Worm (Caenorhabditis elegans) whole organism, L1 larva: ENCODE results near the gene F29A7.4.

Experiments used
- C16A3.4 ChIP-seq: fragments of 150-350 bp; optimal IDR thresholded peaks from 2 replicates; lab custom pipeline; 2014; ENCODE audit warnings: missing biosample characterization, missing genetic modification characterization
- Y116A8C.19 ChIP-seq: sonication (generic microtip); optimal IDR thresholded peaks from 2 replicates; lab custom pipeline; 2016; ENCODE audit warnings: missing compliant biosample characterization, missing genetic modification characterization, borderline replicate concordance
- alr-1 ChIP-seq: fragments of 200-800 bp; sonication (Bioruptor generic); optimal IDR thresholded peaks from 2 replicates; lab custom pipeline; 2018; ENCODE audit warnings: borderline replicate concordance, mild to moderate bottlenecking, missing genetic modification characterization, missing compliant biosample characterization
- ama-1 ChIP-seq: fragments of 150-350 bp; optimal IDR thresholded peaks from 2 replicates; lab custom pipeline; 2014
- blmp-1 ChIP-seq: fragments of 150-350 bp; optimal IDR thresholded peaks from 2 replicates; lab custom pipeline; 2014; ENCODE audit warnings: missing biosample characterization, missing genetic modification characterization
- ceh-88 ChIP-seq: fragments of 200-800 bp; sonication (Bioruptor generic); IDR thresholded peaks from 2 replicates; pipeline ENCODE4 v1.3.6; 2022; ENCODE audit warnings: missing genetic modification characterization, missing compliant biosample characterization
- ces-1 ChIP-seq: fragments of 150-350 bp; optimal IDR thresholded peaks from 2 replicates; lab custom pipeline; 2014; ENCODE audit warnings: missing biosample characterization, missing genetic modification reagents, missing genetic modification characterization
- dpl-1 ChIP-seq, 3 experiments: fragments of 150-350 bp in 2 of 3; sonication (generic microtip) in 1 of 3; optimal IDR thresholded peaks; 2 replicates each; lab custom pipeline; 2014 to 2017; ENCODE audit warnings: missing biosample characterization in 3 of 3, missing genetic modification characterization in 3 of 3, missing genetic modification reagents in 3 of 3
- efl-1 ChIP-seq, 4 experiments: fragments of 150-350 bp; optimal IDR thresholded peaks in 3 of 4; peaks in 1 of 4; 1 replicate in 1 of 4; 2 replicates in 3 of 4; lab custom pipeline; 2014; ENCODE audit warnings: missing biosample characterization in 2 of 4, missing genetic modification characterization in 2 of 4, missing genetic modification reagents in 2 of 4
- efl-3 ChIP-seq: fragments of 200-800 bp; sonication (Bioruptor generic); optimal IDR thresholded peaks from 2 replicates; lab custom pipeline; 2018; ENCODE audit warnings: mild to moderate bottlenecking, missing genetic modification characterization, missing compliant biosample characterization
- egl-27 ChIP-seq, 2 experiments: fragments of 150-350 bp in 1 of 2; sonication (generic microtip); optimal IDR thresholded peaks; 3 replicates each; lab custom pipeline; 2017 to 2018; ENCODE audit warnings: missing biosample characterization in 2 of 2, missing genetic modification characterization in 2 of 2, missing genetic modification reagents in 2 of 2
- ets-5 ChIP-seq: fragments of 200-800 bp; sonication (Bioruptor generic); IDR thresholded peaks from 2 replicates; pipeline ENCODE4 v1.3.6; 2022; ENCODE audit warnings: missing genetic modification characterization, missing compliant biosample characterization
- fkh-4 ChIP-seq: sonication (generic microtip); optimal IDR thresholded peaks from 2 replicates; lab custom pipeline; 2016; ENCODE audit warnings: missing compliant biosample characterization, missing genetic modification characterization, borderline replicate concordance
- fos-1 ChIP-seq: fragments of 150-350 bp; optimal IDR thresholded peaks from 2 replicates; lab custom pipeline; 2014; ENCODE audit warnings: missing biosample characterization, missing genetic modification characterization
- grh-1 ChIP-seq: fragments of 200-800 bp; sonication (Bioruptor generic); IDR thresholded peaks from 2 replicates; pipeline ENCODE4 v1.3.6; 2022; ENCODE audit warnings: missing genetic modification reagents, missing genetic modification characterization, missing compliant biosample characterization
- hpl-2 ChIP-seq: fragments of 150-350 bp; optimal IDR thresholded peaks from 2 replicates; lab custom pipeline; 2014; ENCODE audit warnings: missing biosample characterization, missing genetic modification reagents, missing genetic modification characterization
- isw-1 ChIP-seq: fragments of 200-800 bp; sonication (Bioruptor generic); IDR thresholded peaks from 2 replicates; pipeline ENCODE4 v1.3.6; 2022; ENCODE audit warnings: missing genetic modification characterization, missing compliant biosample characterization
- lsy-2 ChIP-seq, 2 experiments: fragments of 150-350 bp; optimal IDR thresholded peaks; 2 replicates each; lab custom pipeline; 2014; ENCODE audit warnings: missing biosample characterization in 2 of 2, missing genetic modification characterization in 2 of 2
- mef-2 ChIP-seq: fragments of 150-350 bp; optimal IDR thresholded peaks from 2 replicates; lab custom pipeline; 2014; ENCODE audit warnings: missing biosample characterization, missing genetic modification characterization
- nhr-11 ChIP-seq: fragments of 150-350 bp; optimal IDR thresholded peaks from 2 replicates; lab custom pipeline; 2014; ENCODE audit warnings: missing biosample characterization, missing genetic modification characterization
- nhr-12 ChIP-seq: sonication (generic microtip); optimal IDR thresholded peaks from 2 replicates; lab custom pipeline; 2017; ENCODE audit warnings: missing biosample characterization, missing genetic modification characterization
- nhr-20 ChIP-seq: sonication (generic microtip); optimal IDR thresholded peaks from 2 replicates; lab custom pipeline; 2016; ENCODE audit warnings: mild to moderate bottlenecking, missing genetic modification characterization, missing compliant biosample characterization
- nhr-237 ChIP-seq: fragments of 150-350 bp; optimal IDR thresholded peaks from 2 replicates; lab custom pipeline; 2014; ENCODE audit warnings: missing biosample characterization, missing genetic modification characterization
- nhr-28 ChIP-seq: fragments of 150-350 bp; optimal IDR thresholded peaks from 2 replicates; lab custom pipeline; 2014; ENCODE audit warnings: missing biosample characterization, missing genetic modification characterization
- nhr-71 ChIP-seq: sonication (generic microtip); optimal IDR thresholded peaks from 2 replicates; lab custom pipeline; 2016; ENCODE audit warnings: mild to moderate bottlenecking, missing genetic modification characterization, moderate library complexity, missing compliant biosample characterization
- pag-3 ChIP-seq: sonication (generic microtip); optimal IDR thresholded peaks from 2 replicates; lab custom pipeline; 2017; ENCODE audit warnings: missing genetic modification characterization, mild to moderate bottlenecking, missing compliant biosample characterization, antibody characterized with exemption, borderline replicate concordance; ENCODE audit not compliant: insufficient read depth
- pax-3 ChIP-seq: fragments of 200-800 bp; sonication (Bioruptor generic); optimal IDR thresholded peaks from 2 replicates; lab custom pipeline; 2018; ENCODE audit warnings: mild to moderate bottlenecking, missing genetic modification characterization, moderate library complexity, missing compliant biosample characterization
- pqm-1 ChIP-seq: sonication (generic microtip); optimal IDR thresholded peaks from 3 replicates; lab custom pipeline; 2017; ENCODE audit warnings: missing biosample characterization, missing genetic modification characterization
- rnt-1 ChIP-seq: sonication (generic microtip); optimal IDR thresholded peaks from 2 replicates; lab custom pipeline; 2016; ENCODE audit warnings: mild to moderate bottlenecking, missing genetic modification characterization, moderate library complexity, missing compliant biosample characterization
- skn-1 ChIP-seq: fragments of 150-350 bp; optimal IDR thresholded peaks from 2 replicates; lab custom pipeline; 2014; ENCODE audit warnings: missing biosample characterization, missing genetic modification characterization
- snu-23 ChIP-seq: sonication (generic microtip); optimal IDR thresholded peaks from 2 replicates; lab custom pipeline; 2016; ENCODE audit warnings: missing genetic modification characterization, missing compliant biosample characterization
- sptf-1 ChIP-seq: fragments of 150-350 bp; optimal IDR thresholded peaks from 2 replicates; lab custom pipeline; 2014; ENCODE audit warnings: missing biosample characterization, missing genetic modification characterization
- sup-37 ChIP-seq: fragments of 200-800 bp; sonication (Bioruptor generic); optimal IDR thresholded peaks from 2 replicates; lab custom pipeline; 2018; ENCODE audit warnings: mild to moderate bottlenecking, missing genetic modification characterization, missing compliant biosample characterization
- swsn-7 ChIP-seq: sonication (generic microtip); optimal IDR thresholded peaks from 2 replicates; lab custom pipeline; 2016; ENCODE audit warnings: missing genetic modification characterization, missing compliant biosample characterization
- unc-30 ChIP-seq: sonication (generic microtip); optimal IDR thresholded peaks from 2 replicates; lab custom pipeline; 2017; ENCODE audit warnings: missing biosample characterization, missing genetic modification characterization
- unc-86 ChIP-seq: sonication (generic microtip); optimal IDR thresholded peaks from 2 replicates; lab custom pipeline; 2016; ENCODE audit warnings: missing genetic modification characterization, missing compliant biosample characterization
- unc-98 ChIP-seq: fragments of 200-800 bp; sonication (Bioruptor generic); IDR thresholded peaks from 2 replicates; pipeline ENCODE4 v1.3.6; 2022; ENCODE audit warnings: missing genetic modification characterization, missing compliant biosample characterization
- vab-15 ChIP-seq: sonication (generic microtip); optimal IDR thresholded peaks from 2 replicates; lab custom pipeline; 2017; ENCODE audit warnings: missing genotype, mild to moderate bottlenecking, missing genetic modification characterization, missing compliant biosample characterization
- xbp-1 ChIP-seq: sonication (generic microtip); optimal IDR thresholded peaks from 2 replicates; lab custom pipeline; 2016; ENCODE audit warnings: missing genetic modification characterization, missing compliant biosample characterization
- ztf-11 ChIP-seq, 2 experiments: sonication (generic microtip); optimal IDR thresholded peaks; 2 replicates each; lab custom pipeline; 2016 to 2017; ENCODE audit warnings: missing genetic modification characterization in 2 of 2, missing biosample characterization in 1 of 2, missing compliant biosample characterization in 1 of 2

F29A7.4 gene

ce11 chrII:2752536-2752935 lies 2.7 kb downstream of the F29A7.4 start, which contains the start of gene F29A7.6 (continued):
- peak in 1 of 2 experiments; percentile 83 for TF ChIP-seq ztf-11 (tag; optimal IDR thresholded peaks at IDR 0.05; lab: Kevin White, UChicago)
- no peak for TF ChIP-seq nhr-237
- peak; percentile 66 for TF ChIP-seq nhr-20 (tag; lab: Kevin White, UChicago)
- peak; percentile 67 for TF ChIP-seq xbp-1 (tag; lab: Kevin White, UChicago)
- TF ChIP-seq grh-1: 0 out of 2 replicates have a peak, but pooled peaks have one; percentile 19
- TF ChIP-seq unc-30 (tag; lab: Kevin White, UChicago): no peak
- peak; percentile 14 to 72 (median 69) for TF ChIP-seq dpl-1 (GFP tag; optimal IDR thresholded peaks at IDR 0.05; lab: Kevin White, UChicago)
- TF ChIP-seq pag-3 (tag; lab: Kevin White, UChicago): no peak
- no peak for TF ChIP-seq nhr-12
- no peak for TF ChIP-seq nhr-11
- TF ChIP-seq skn-1 (tag; lab: Kevin White, UChicago): peak; percentile 41
- TF ChIP-seq snu-23: peak; percentile 63
- TF ChIP-seq egl-27 (tag; optimal IDR thresholded peaks at IDR 0.05; lab: Kevin White, UChicago): no peak

- TF ChIP-seq pax-3 (no peak), swsn-7 (tag; lab: Kevin White, UChicago) (no peak), fos-1 (tag; lab: Kevin White, UChicago) (no peak), pqm-1 (tag; lab: Kevin White, UChicago) (no peak), hpl-2 (GFP tag; lab: Kevin White, UChicago) (no peak), alr-1 (no peak), ceh-88 (GFP tag; lab: Robert Waterston, UW) (no peak)
Measured at ce11 chrII:2752999-2753398, 3.2 kb downstream of the F29A7.4 start, which contains the start of gene F29A7.3. TSS of gene F29A7.3 (plus strand) at chrII:2753299.

ce11 chrII:2754595-2754994 lies 4.8 kb downstream of the F29A7.4 start:
- TF ChIP-seq ama-1 (lab: Kevin White, UChicago) (no peak), mef-2 (tag; lab: Kevin White, UChicago) (no peak), snu-23 (no peak), ces-1 (no peak), sptf-1 (tag; lab: Kevin White, UChicago) (no peak), vab-15 (tag; lab: Kevin White, UChicago) (no peak), nhr-28 (no peak), fkh-4 (tag; lab: Kevin White, UChicago) (no peak), lsy-2 (tag; optimal IDR thresholded peaks at IDR 0.05; lab: Kevin White, UChicago) (no peak), C16A3.4 (tag; lab: Kevin White, UChicago) (no peak), efl-3 (GFP tag; lab: Kevin White, UChicago) (no peak), rnt-1 (no peak), pag-3 (tag; lab: Kevin White, UChicago) (no peak)

ce11 chrII:2756351-2756750 lies 6.6 kb downstream of the F29A7.4 start:
- no peak for TF ChIP-seq unc-98 (GFP tag; lab: Robert Waterston, UW)
- TF ChIP-seq xbp-1 (tag; lab: Kevin White, UChicago): no peak
- no peak for TF ChIP-seq efl-3 (GFP tag; lab: Kevin White, UChicago)
- no peak for TF ChIP-seq isw-1
- no peak for TF ChIP-seq ces-1
- no peak for TF ChIP-seq Y116A8C.19
- TF ChIP-seq nhr-71 (tag; lab: Kevin White, UChicago): no peak
- TF ChIP-seq blmp-1: no peak
- no peak for TF ChIP-seq sptf-1 (tag; lab: Kevin White, UChicago)
- no peak for TF ChIP-seq ama-1 (lab: Kevin White, UChicago)
- TF ChIP-seq egl-27 (tag; optimal IDR thresholded peaks at IDR 0.05; lab: Kevin White, UChicago): no peak

- TF ChIP-seq nhr-11: no peak
- no peak for TF ChIP-seq egl-27 (tag; optimal IDR thresholded peaks at IDR 0.05; lab: Kevin White, UChicago)
- no peak for TF ChIP-seq vab-15 (tag; lab: Kevin White, UChicago)
- no peak for TF ChIP-seq efl-1 (optimal IDR thresholded peaks at IDR 0.05; lab: Kevin White, UChicago)
- peak in 1 of 2 experiments; percentile 22 for TF ChIP-seq efl-1 (GFP tag; optimal IDR thresholded peaks at IDR 0.05 in 1 of 2; lab: Kevin White, UChicago)
- no peak for TF ChIP-seq ets-5 (GFP tag; lab: Robert Waterston, UW)
- TF ChIP-seq sup-37 (GFP tag; lab: Kevin White, UChicago): no peak
- TF ChIP-seq unc-86: no peak
Measured at ce11 chrII:2757954-2758353, 8.2 kb downstream of the F29A7.4 start, which contains the start of gene F29A7.8. TSS of gene F29A7.8 (minus strand) at chrII:2758054.
